Worm (Caenorhabditis elegans) whole organism, young adult: ENCODE measurements around the gene M7.12.
A peak's percentile ranks its signal among the peaks of the same experiment; 100 is the strongest.

Experiments used
- F23B12.7 ChIP-seq: sonication (generic microtip); optimal IDR thresholded peaks from 2 replicates; lab custom pipeline; 2017; ENCODE audit warnings: missing genetic modification characterization, mild to moderate bottlenecking, missing compliant biosample characterization, antibody characterized with exemption, moderate library complexity; ENCODE audit not compliant: insufficient read depth
- F57C9.4 ChIP-seq: sonication (generic microtip); optimal IDR thresholded peaks from 2 replicates; lab custom pipeline; 2017; ENCODE audit warnings: mild to moderate bottlenecking, missing genetic modification characterization, missing compliant biosample characterization
- akir-1 ChIP-seq: fragments of 200-800 bp; sonication (Bioruptor generic); optimal IDR thresholded peaks from 2 replicates; lab custom pipeline; 2018; ENCODE audit warnings: mild to moderate bottlenecking, missing genetic modification characterization, moderate library complexity, missing compliant biosample characterization
- attf-3 ChIP-seq: fragments of 200-800 bp; sonication (Bioruptor generic); conservative IDR thresholded peaks from 2 replicates; pipeline ENCODE4 v1.3.6; 2022; ENCODE audit warnings: missing genetic modification reagents, missing genetic modification characterization, missing compliant biosample characterization
- attf-5 ChIP-seq: fragments of 200-800 bp; sonication (Bioruptor generic); optimal IDR thresholded peaks from 2 replicates; lab custom pipeline; 2018; ENCODE audit warnings: mild to moderate bottlenecking, missing genetic modification characterization, missing compliant biosample characterization
- ceh-79 ChIP-seq: sonication (generic microtip); optimal IDR thresholded peaks from 2 replicates; lab custom pipeline; 2017; ENCODE audit warnings: mild to moderate bottlenecking, missing genetic modification characterization, missing compliant biosample characterization
- die-1 ChIP-seq: sonication (generic microtip); optimal IDR thresholded peaks from 2 replicates; lab custom pipeline; 2016; ENCODE audit warnings: missing genotype, mild to moderate bottlenecking, missing genetic modification characterization, missing compliant biosample characterization
- egl-44 ChIP-seq: fragments of 200-800 bp; sonication (Bioruptor generic); IDR thresholded peaks from 2 replicates; pipeline ENCODE4 v1.3.6; 2022; ENCODE audit warnings: missing genetic modification reagents, missing genetic modification characterization, missing compliant biosample characterization
- nhr-80 ChIP-seq: sonication (generic microtip); optimal IDR thresholded peaks from 2 replicates; lab custom pipeline; 2016; ENCODE audit warnings: missing genetic modification characterization, missing compliant biosample characterization
- rcor-1 ChIP-seq: fragments of 200-800 bp; sonication (Bioruptor generic); IDR thresholded peaks from 2 replicates; pipeline ENCODE4 v1.3.6; 2022; ENCODE audit warnings: missing genetic modification reagents, missing genetic modification characterization, missing compliant biosample characterization
- repo-1 ChIP-seq: sonication (generic microtip); optimal IDR thresholded peaks from 2 replicates; lab custom pipeline; 2017; ENCODE audit warnings: mild to moderate bottlenecking, missing genetic modification characterization, missing compliant biosample characterization
- unc-130 ChIP-seq: sonication (generic microtip); optimal IDR thresholded peaks from 2 replicates; lab custom pipeline; 2016; ENCODE audit warnings: missing genetic modification reagents, missing genetic modification characterization, missing compliant biosample characterization
- xnd-1 ChIP-seq: sonication (generic microtip); optimal IDR thresholded peaks from 2 replicates; lab custom pipeline; 2016; ENCODE audit warnings: missing genotype, missing genetic modification reagents, missing genetic modification characterization, missing compliant biosample characterization
- ztf-18 ChIP-seq: sonication (generic microtip); optimal IDR thresholded peaks from 2 replicates; lab custom pipeline; 2016; ENCODE audit warnings: missing genotype, mild to moderate bottlenecking, missing genetic modification characterization, missing compliant biosample characterization
- ztf-26 ChIP-seq: sonication (generic microtip); optimal IDR thresholded peaks from 2 replicates; lab custom pipeline; 2017; ENCODE audit warnings: missing genetic modification characterization, missing compliant biosample characterization
- ztf-28 ChIP-seq: fragments of 200-800 bp; sonication (Bioruptor generic); IDR thresholded peaks from 2 replicates; pipeline ENCODE4 v1.3.6; 2022; ENCODE audit warnings: missing genetic modification reagents, missing genetic modification characterization, missing compliant biosample characterization
- ztf-3 ChIP-seq: fragments of 200-800 bp; sonication (Bioruptor generic); optimal IDR thresholded peaks from 2 replicates; lab custom pipeline; 2018; ENCODE audit warnings: mild to moderate bottlenecking, missing genetic modification characterization, missing compliant biosample characterization

Gene M7.12

DNA sequence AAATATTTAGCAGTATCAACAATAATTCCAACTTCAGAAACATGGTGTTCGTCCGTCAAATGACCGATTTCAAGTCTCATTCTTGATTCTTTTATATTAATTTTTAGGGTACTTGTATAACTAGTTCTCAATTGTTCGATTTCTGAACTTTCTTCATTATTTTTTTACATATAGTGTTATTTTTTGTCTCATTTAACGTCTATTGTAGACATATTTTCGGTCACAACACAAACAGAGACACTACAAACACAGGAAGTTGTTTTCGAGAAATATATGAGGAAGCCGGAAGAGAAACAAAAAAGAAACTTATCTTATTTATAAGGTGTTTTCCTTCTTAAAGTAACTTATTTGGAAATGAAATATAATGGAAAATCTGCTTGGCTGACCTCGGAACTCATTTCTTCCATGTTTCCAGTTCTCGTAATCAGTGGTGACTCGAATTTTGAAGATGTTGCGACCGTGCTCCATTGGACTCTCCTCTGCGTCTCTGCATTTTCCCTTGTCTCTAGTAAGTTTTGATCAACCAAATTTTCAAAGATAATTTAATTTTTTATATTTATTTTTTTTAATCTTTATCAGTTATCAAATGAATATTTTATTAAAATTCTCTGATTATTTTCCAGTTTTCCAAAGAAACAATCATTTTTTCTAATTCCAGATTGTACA lies 44.0 kb downstream of the M7.12 start, which contains the start of the genes F36H1.12 and lin-3 (continued):
- 0 out of 2 replicates have a peak, but pooled peaks have one; percentile 25 for TF ChIP-seq rcor-1 (GFP tag; lab: Robert Waterston, UW)

DNA sequence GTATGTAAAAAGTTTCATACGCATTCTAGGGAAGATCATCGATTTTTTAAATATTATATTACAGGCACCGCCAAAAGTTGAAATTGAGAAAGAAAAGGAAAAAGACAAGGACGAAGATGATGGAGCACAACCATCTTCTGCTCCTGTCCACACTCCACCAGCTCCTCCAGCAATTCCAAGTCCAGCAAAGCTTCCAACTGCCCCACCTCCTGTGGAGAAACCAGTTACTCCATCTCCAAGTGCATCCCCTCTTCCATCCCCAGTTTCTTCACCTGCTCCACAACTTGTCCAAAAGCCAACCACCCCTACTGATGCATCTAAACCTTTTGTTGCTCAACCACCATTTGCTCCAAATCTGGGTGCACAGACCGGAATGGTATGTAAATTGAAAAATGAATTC lies 45.8 kb downstream of the M7.12 start:
- TF ChIP-seq repo-1 (tag; lab: Kevin White, UChicago) (no peak), F57C9.4 (tag; lab: Kevin White, UChicago) (no peak)

DNA sequence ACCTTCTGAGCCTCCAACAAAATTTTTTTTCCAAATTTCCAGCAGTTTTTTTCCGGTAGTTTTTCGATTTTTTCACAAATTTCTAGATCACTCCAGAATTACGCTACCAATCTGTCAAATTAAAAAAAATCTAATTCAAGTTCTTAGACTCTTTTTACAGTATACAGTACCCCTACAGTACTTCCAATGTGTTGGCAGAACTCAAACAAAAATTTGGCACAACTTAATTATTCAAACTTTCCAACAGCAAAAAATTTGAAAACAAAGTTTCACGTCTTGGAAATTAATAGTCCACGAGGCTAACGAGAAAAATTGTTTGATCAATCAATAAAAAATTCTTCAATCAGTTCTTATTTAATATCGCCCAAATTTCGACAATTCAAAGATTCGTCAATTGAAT lies 48.0 kb downstream of the M7.12 start, which contains the start of gene F36H1.3:
F36H1.3 (plus strand) TSS at position 323 of the 400 bp plus-strand sequence.
- no peak for TF ChIP-seq ztf-26 (tag; lab: Kevin White, UChicago)
- TF ChIP-seq die-1 (tag; lab: Kevin White, UChicago), result no peak
- TF ChIP-seq attf-5, result no peak
- no peak for TF ChIP-seq F23B12.7 (tag; lab: Kevin White, UChicago)
- TF ChIP-seq egl-44 (GFP tag; lab: Robert Waterston, UW), result no peak
- TF ChIP-seq rcor-1 (GFP tag; lab: Robert Waterston, UW), result no peak
- TF ChIP-seq ztf-28 (GFP tag; lab: Robert Waterston, UW), result no peak
- no peak for TF ChIP-seq ztf-3 (GFP tag; lab: Kevin White, UChicago)
- TF ChIP-seq akir-1 (GFP tag; lab: Kevin White, UChicago), result no peak
- TF ChIP-seq unc-130, result no peak
- TF ChIP-seq attf-3, result no peak
- no peak for TF ChIP-seq xnd-1 (tag; lab: Kevin White, UChicago)

DNA sequence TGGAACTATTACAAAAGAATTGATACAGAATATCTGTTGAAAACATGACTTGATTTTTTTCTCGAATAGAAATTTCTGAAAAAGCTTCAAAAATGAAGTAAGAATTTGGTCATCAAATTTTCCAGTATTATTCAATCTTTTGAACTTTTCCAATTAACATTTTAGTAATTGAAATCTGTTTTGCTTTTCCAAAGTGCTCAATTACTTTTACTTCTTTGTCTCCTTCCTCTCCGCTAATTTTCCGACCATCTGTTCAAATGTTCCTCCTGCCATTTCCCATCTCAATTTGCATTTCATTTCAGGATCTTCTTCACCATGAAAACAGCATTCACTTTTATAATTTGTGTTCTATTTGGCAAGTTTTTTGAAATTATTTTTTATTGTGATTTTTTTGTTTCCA lies 48.9 kb downstream of the M7.12 start, which contains the start of gene F36H1.11:
F36H1.11 (plus strand) TSS at position 301 of the 400 bp plus-strand sequence.
- TF ChIP-seq ztf-18 (tag; lab: Kevin White, UChicago) (no peak), nhr-80 (no peak), ceh-79 (tag; lab: Kevin White, UChicago) (no peak)
